Fruit fly (Drosophila melanogaster) whole organism, wandering third instar larva: ENCODE measurements around the gene CG34248.

ENCODE experiments used
- Abd-B ChIP-seq: fragments of >200 bp; optimal IDR thresholded peaks from 2 replicates; lab custom pipeline; 2017; ENCODE audit warnings: missing biosample characterization, missing genetic modification characterization
- CG32264 ChIP-seq: fragments of 200-800 bp; sonication (Bioruptor generic); optimal IDR thresholded peaks from 2 replicates; lab custom pipeline; 2016; ENCODE audit warnings: missing biosample characterization, missing genetic modification characterization
- Dfd ChIP-seq: fragments of >200 bp; optimal IDR thresholded peaks from 2 replicates; lab custom pipeline; 2017; ENCODE audit warnings: missing biosample characterization, missing genetic modification characterization
- Hr83 ChIP-seq: fragments of 200-300 bp; sonication (Bioruptor generic); optimal IDR thresholded peaks from 2 replicates; lab custom pipeline; 2016; ENCODE audit warnings: missing biosample characterization, mild to moderate bottlenecking, missing genetic modification characterization, moderate library complexity; ENCODE audit not compliant: poor library complexity, severe bottlenecking
- Myc ChIP-seq: fragments of >200 bp; optimal IDR thresholded peaks from 2 replicates; lab custom pipeline; 2017
- OdsH ChIP-seq: fragments of 200-800 bp; sonication (Bioruptor generic); optimal IDR thresholded peaks from 2 replicates; lab custom pipeline; 2016; ENCODE audit warnings: missing biosample characterization, mild to moderate bottlenecking, missing genetic modification characterization
- Vsx2 ChIP-seq: fragments of 200-300, 225-300 bp; sonication (Bioruptor generic); optimal IDR thresholded peaks from 2 replicates; lab custom pipeline; 2018; ENCODE audit warnings: missing biosample characterization, missing genetic modification characterization; ENCODE audit not compliant: partially characterized antibody
- br ChIP-seq: fragments of 200-800 bp; sonication (Bioruptor generic); optimal IDR thresholded peaks from 2 replicates; lab custom pipeline; 2016; ENCODE audit warnings: missing biosample characterization, missing genetic modification characterization
- brk ChIP-seq: fragments of 200-800 bp; sonication (Bioruptor generic); optimal IDR thresholded peaks from 2 replicates; lab custom pipeline; 2016; ENCODE audit warnings: missing biosample characterization, mild to moderate bottlenecking, missing genetic modification characterization
- psq ChIP-seq: fragments of 200-800 bp; sonication (Bioruptor generic); optimal IDR thresholded peaks from 3 replicates; lab custom pipeline; 2017; ENCODE audit warnings: missing biosample characterization, mild to moderate bottlenecking, missing genetic modification characterization, moderate library complexity

- TF ChIP-seq Hr83 (GFP tag; lab: Kevin White, UChicago) (no peak), brk (GFP tag; lab: Kevin White, UChicago) (no peak), Myc (no peak), CG32264 (no peak), psq (GFP tag; lab: Kevin White, UChicago) (no peak), br (GFP tag; lab: Kevin White, UChicago) (no peak), Vsx2 (peak; percentile 70), Dfd (GFP tag; lab: Kevin White, UChicago) (no peak), OdsH (GFP tag; lab: Kevin White, UChicago) (no peak), Abd-B (GFP tag; lab: Kevin White, UChicago) (no peak)
These were observed 9.3 kb upstream of the CG34248 start, which contains the start of gene CG13064 for dm6 chr3L:16279987-16280454.
